Worm (Caenorhabditis elegans): ENCODE results near the gene R11G10.3.

DNA sequence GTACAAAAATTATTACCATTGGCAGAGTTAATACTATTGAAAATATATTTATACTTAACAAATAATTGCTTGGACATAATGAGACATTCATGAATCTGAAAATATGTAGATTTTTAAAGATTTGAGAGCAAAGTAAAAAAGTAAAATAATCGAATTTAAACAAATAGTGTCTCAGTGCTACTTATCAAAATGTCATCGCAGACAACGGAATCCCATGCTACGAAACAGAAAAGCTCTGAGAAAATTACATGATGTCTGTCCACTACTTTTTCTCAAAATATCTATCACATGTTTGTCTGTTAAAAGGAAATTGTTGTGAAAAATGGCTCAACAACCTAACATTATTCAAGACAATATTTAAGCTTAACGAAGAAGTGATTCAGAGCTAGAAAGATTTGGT is 39.0 kb upstream of the R11G10.3 start, which contains the start of gene T10G3.4:
- no peak for TF ChIP-seq ztf-6 (GFP tag; IDR thresholded peaks at IDR 0.05)
- TF ChIP-seq rcor-1 (GFP tag; IDR thresholded peaks at IDR 0.05): no peak
- no peak for TF ChIP-seq him-1 (tag; optimal IDR thresholded peaks at IDR 0.05)
- no peak for TF ChIP-seq xnd-1 (tag; optimal IDR thresholded peaks at IDR 0.05)
- no peak for TF ChIP-seq hsf-1 (GFP tag; IDR thresholded peaks at IDR 0.05)
- TF ChIP-seq F23B12.7 (tag; optimal IDR thresholded peaks at IDR 0.05; ENCODE audit: insufficient read depth): no peak
- TF ChIP-seq nfyb-1 (GFP tag; IDR thresholded peaks at IDR 0.05): no peak
- TF ChIP-seq attf-5 (GFP tag; optimal IDR thresholded peaks at IDR 0.05): no peak
- TF ChIP-seq unc-130 (GFP tag; optimal IDR thresholded peaks at IDR 0.05): no peak
